Fruit fly (Drosophila melanogaster) whole organism, prepupa: ENCODE data around the gene CG10137.
A peak's percentile ranks its signal among the peaks of the same experiment; 100 is the strongest.

ENCODE experiments used
- Blimp-1 ChIP-seq: fragments of 200-800 bp; sonication (Bioruptor generic); optimal IDR thresholded peaks from 3 replicates; lab custom pipeline; 2017; ENCODE audit warnings: missing biosample characterization, missing genetic modification characterization, mild to moderate bottlenecking, moderate library complexity, missing genetic modification reagents
- CG15336 ChIP-seq: fragments of 200-800 bp; sonication (Bioruptor generic); IDR thresholded peaks from 2 replicates; pipeline ENCODE4 v1.3.6; 2022; ENCODE audit warnings: missing biosample characterization, missing genetic modification characterization
- CG16779 ChIP-seq: fragments of 200-800 bp; sonication (Bioruptor generic); optimal IDR thresholded peaks from 3 replicates; lab custom pipeline; 2017; ENCODE audit warnings: missing biosample characterization, mild to moderate bottlenecking, missing genetic modification characterization
- CG3032 ChIP-seq: fragments of 200-800 bp; optimal IDR thresholded peaks from 2 replicates; lab custom pipeline; 2019; ENCODE audit warnings: missing biosample characterization, mild to moderate bottlenecking, missing genetic modification characterization, moderate library complexity
- CG31627 ChIP-seq: fragments of 200-800 bp; sonication (Bioruptor generic); optimal IDR thresholded peaks from 3 replicates; lab custom pipeline; 2016; ENCODE audit warnings: missing biosample characterization, missing genetic modification characterization
- CG32006 ChIP-seq: fragments of 200-800 bp; sonication (Bioruptor generic); optimal IDR thresholded peaks from 3 replicates; lab custom pipeline; 2017; ENCODE audit warnings: missing biosample characterization, mild to moderate bottlenecking, missing genetic modification characterization
- CG34406 ChIP-seq: fragments of 200-800 bp; sonication (Bioruptor generic); optimal IDR thresholded peaks from 3 replicates; lab custom pipeline; 2016; ENCODE audit warnings: missing biosample characterization, missing genetic modification characterization
- CG3919 ChIP-seq: fragments of 200-800 bp; sonication (Bioruptor generic); optimal IDR thresholded peaks from 3 replicates; lab custom pipeline; 2016; ENCODE audit warnings: missing biosample characterization, missing genetic modification characterization
- CG4318 ChIP-seq: fragments of 200-800 bp; sonication (Bioruptor generic); optimal IDR thresholded peaks from 3 replicates; lab custom pipeline; 2017; ENCODE audit warnings: missing biosample characterization, mild to moderate bottlenecking, missing genetic modification characterization
- CG6163 ChIP-seq: fragments of 200-800 bp; sonication (Bioruptor generic); IDR thresholded peaks from 3 replicates; pipeline ENCODE4 v1.3.6; 2022; ENCODE audit warnings: missing biosample characterization, missing genetic modification characterization
- CG6792 ChIP-seq: fragments of 200-800 bp; sonication (Bioruptor generic); optimal IDR thresholded peaks from 3 replicates; lab custom pipeline; 2016; ENCODE audit warnings: missing biosample characterization, missing genetic modification characterization
- CG6808 ChIP-seq: fragments of 200-800 bp; sonication (Bioruptor generic); optimal IDR thresholded peaks from 3 replicates; lab custom pipeline; 2017; ENCODE audit warnings: missing biosample characterization, missing genetic modification characterization, mild to moderate bottlenecking, moderate library complexity, missing genetic modification reagents
- CG6854 ChIP-seq: fragments of 200-800 bp; sonication (Bioruptor generic); optimal IDR thresholded peaks from 2 replicates; lab custom pipeline; 2017; ENCODE audit warnings: missing biosample characterization, mild to moderate bottlenecking, missing genetic modification characterization
- CG8632 ChIP-seq: fragments of 200-800 bp; sonication (Bioruptor generic); optimal IDR thresholded peaks from 3 replicates; lab custom pipeline; 2016; ENCODE audit warnings: missing biosample characterization, missing genetic modification characterization
- CG9139 ChIP-seq: fragments of 200-800 bp; sonication (Bioruptor generic); optimal IDR thresholded peaks from 3 replicates; lab custom pipeline; 2017; ENCODE audit warnings: missing biosample characterization, mild to moderate bottlenecking, missing genetic modification characterization
- Eip78C ChIP-seq: fragments of 200-800 bp; sonication (Bioruptor generic); peaks from one replicate; lab custom pipeline; 2016; ENCODE audit warnings: missing biosample characterization, missing genetic modification characterization
- Eip93F ChIP-seq: fragments of 200-800 bp; sonication (Bioruptor generic); optimal IDR thresholded peaks from 2 replicates; lab custom pipeline; 2016; ENCODE audit warnings: missing biosample characterization, mild to moderate bottlenecking, missing genetic modification characterization
- Ets21C ChIP-seq: fragments of 200-800 bp; sonication (Bioruptor generic); optimal IDR thresholded peaks from 3 replicates; lab custom pipeline; 2016; ENCODE audit warnings: missing biosample characterization, missing genetic modification characterization
- Ets96B ChIP-seq: fragments of 200-800 bp; optimal IDR thresholded peaks from 2 replicates; lab custom pipeline; 2019; ENCODE audit warnings: missing biosample characterization, mild to moderate bottlenecking, missing genetic modification characterization, moderate library complexity
- Gug ChIP-seq: fragments of 200-800 bp; sonication (Bioruptor generic); IDR thresholded peaks from 2 replicates; pipeline ENCODE4 v1.3.6; 2022; ENCODE audit warnings: missing biosample characterization, missing genetic modification characterization
- Lpt ChIP-seq: fragments of 200-800 bp; sonication (Bioruptor generic); optimal IDR thresholded peaks from 3 replicates; lab custom pipeline; 2016; ENCODE audit warnings: missing biosample characterization, missing genetic modification characterization
- Smox ChIP-seq: fragments of 200-800 bp; sonication (Bioruptor generic); optimal IDR thresholded peaks from 3 replicates; lab custom pipeline; 2016; ENCODE audit warnings: missing biosample characterization, missing genetic modification characterization
- Sox102F ChIP-seq: fragments of 200-800 bp; sonication (Bioruptor generic); optimal IDR thresholded peaks from 2 replicates; lab custom pipeline; 2016; ENCODE audit warnings: missing biosample characterization, mild to moderate bottlenecking, missing genetic modification characterization
- Sox15 ChIP-seq: fragments of 200-800 bp; sonication (Bioruptor generic); optimal IDR thresholded peaks from 3 replicates; lab custom pipeline; 2016; ENCODE audit warnings: missing biosample characterization, missing genetic modification characterization
- achi ChIP-seq: fragments of 200-800 bp; sonication (Bioruptor generic); optimal IDR thresholded peaks from 3 replicates; lab custom pipeline; 2016; ENCODE audit warnings: missing biosample characterization, missing genetic modification characterization
- acj6 ChIP-seq: fragments of 200-800 bp; sonication (Bioruptor generic); optimal IDR thresholded peaks from 3 replicates; lab custom pipeline; 2016; ENCODE audit warnings: missing biosample characterization, missing genetic modification characterization
- cyc ChIP-seq: fragments of 200-800 bp; sonication (Bioruptor generic); optimal IDR thresholded peaks from 3 replicates; lab custom pipeline; 2016; ENCODE audit warnings: missing biosample characterization, missing genetic modification characterization
- dac ChIP-seq: fragments of 200-800 bp; sonication (Bioruptor generic); optimal IDR thresholded peaks from 2 replicates; lab custom pipeline; 2017; ENCODE audit warnings: missing biosample characterization, mild to moderate bottlenecking, missing genetic modification characterization
- dsx ChIP-seq: fragments of 200-800 bp; optimal IDR thresholded peaks from 3 replicates; lab custom pipeline; 2019; ENCODE audit warnings: missing biosample characterization, mild to moderate bottlenecking, missing genetic modification characterization, moderate library complexity; ENCODE audit not compliant: poor library complexity, severe bottlenecking
- eg ChIP-seq: fragments of 200-800 bp; sonication (Bioruptor generic); IDR thresholded peaks from 3 replicates; pipeline ENCODE4 v1.3.6; 2022; ENCODE audit warnings: missing biosample characterization, missing genetic modification characterization
- esn ChIP-seq: fragments of 200-800 bp; sonication (Bioruptor generic); optimal IDR thresholded peaks from 2 replicates; lab custom pipeline; 2016; ENCODE audit warnings: missing biosample characterization, mild to moderate bottlenecking, missing genetic modification characterization, moderate library complexity
- net ChIP-seq: fragments of 200-800 bp; sonication (Bioruptor generic); optimal IDR thresholded peaks from 3 replicates; lab custom pipeline; 2016; ENCODE audit warnings: missing biosample characterization, missing genetic modification characterization
- pdm3 ChIP-seq: fragments of 200-800 bp; sonication (Bioruptor generic); optimal IDR thresholded peaks from 3 replicates; lab custom pipeline; 2016; ENCODE audit warnings: missing biosample characterization, missing genetic modification characterization
- spab ChIP-seq: fragments of 200-800 bp; sonication (Bioruptor generic); optimal IDR thresholded peaks from 2 replicates; lab custom pipeline; 2017; ENCODE audit warnings: missing biosample characterization, mild to moderate bottlenecking, missing genetic modification characterization, missing genetic modification reagents
- svp ChIP-seq: fragments of 200-800 bp; sonication (Bioruptor generic); peaks from one replicate; lab custom pipeline; 2016; ENCODE audit warnings: missing biosample characterization, missing genetic modification characterization
- topi ChIP-seq: fragments of 200-800 bp; sonication (Bioruptor generic); optimal IDR thresholded peaks from 3 replicates; lab custom pipeline; 2016; ENCODE audit warnings: missing biosample characterization, missing genetic modification characterization
- vri ChIP-seq: fragments of 200-800 bp; sonication (Bioruptor generic); optimal IDR thresholded peaks from 3 replicates; lab custom pipeline; 2016; ENCODE audit warnings: missing biosample characterization, mild to moderate bottlenecking, missing genetic modification characterization

CG10137 gene

DNA sequence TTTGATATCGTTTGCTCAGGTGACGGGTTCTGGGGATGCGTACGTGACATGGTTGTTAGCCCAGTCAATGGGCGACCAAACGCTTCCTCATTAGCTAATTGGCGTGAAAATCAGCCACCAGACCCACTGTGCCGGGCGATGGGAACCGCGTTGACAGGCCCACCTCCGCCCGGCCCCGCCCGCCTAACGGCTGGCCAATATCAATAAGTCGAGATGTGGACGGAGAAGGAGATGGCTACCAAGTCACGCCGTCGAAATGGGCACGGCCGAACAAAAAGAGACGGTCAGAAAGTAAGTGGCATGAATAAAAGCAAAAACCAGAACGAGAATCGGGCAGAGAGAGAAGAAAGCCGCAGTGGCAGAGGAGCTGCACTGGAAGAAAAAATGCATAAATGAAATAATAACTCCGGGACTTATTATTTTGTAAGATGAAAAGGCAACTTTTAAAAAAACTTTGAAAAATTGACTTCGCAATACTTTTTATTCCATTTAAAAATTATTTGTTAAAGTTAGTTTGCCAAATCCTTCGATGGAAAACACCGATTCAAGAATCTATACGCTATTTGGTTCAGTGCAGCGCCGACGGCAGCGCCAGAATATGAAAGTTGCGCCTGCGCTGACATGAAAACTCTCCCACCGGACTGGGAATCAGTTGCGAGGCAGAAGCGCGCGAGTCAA is 11.4 kb downstream of the CG10137 start, which contains the start of gene CG13082 (continued):
- TF ChIP-seq CG8632 (GFP tag; lab: Kevin White, UChicago) (peak; percentile 87), CG32006 (GFP tag; lab: Kevin White, UChicago) (peak; percentile 95), dac (GFP tag; lab: Kevin White, UChicago) (peak; percentile 81), CG6163 (peak; percentile 87), Smox (peak; percentile 96), Blimp-1 (peak; percentile 93), CG4318 (GFP tag; lab: Kevin White, UChicago) (peak; percentile 87), CG16779 (tag; lab: Kevin White, UChicago) (peak; percentile 66), achi (GFP tag; lab: Kevin White, UChicago) (peak; percentile 92), CG6792 (GFP tag; lab: Kevin White, UChicago) (peak; percentile 93), spab (peak; percentile 63), pdm3 (GFP tag; lab: Kevin White, UChicago) (peak; percentile 88), net (GFP tag; lab: Kevin White, UChicago) (peak; percentile 83), CG15336 (GFP tag; lab: Robert Waterston, UW) (peak; percentile 89), CG3919 (GFP tag; lab: Kevin White, UChicago) (peak; percentile 94), CG34406 (GFP tag; lab: Kevin White, UChicago) (peak; percentile 91), Ets21C (GFP tag; lab: Kevin White, UChicago) (peak; percentile 94), Lpt (GFP tag; lab: Kevin White, UChicago) (peak; percentile 88), vri (peak; percentile 83), Sox102F (GFP tag; lab: Kevin White, UChicago) (peak; percentile 95), Sox15 (peak; percentile 76), cyc (peak; percentile 96), svp (GFP tag; lab: Kevin White, UChicago) (peak; percentile 97), acj6 (GFP tag; lab: Kevin White, UChicago) (peak; percentile 93), CG6808 (peak; percentile 77), CG9139 (peak; percentile 9), esn (GFP tag; lab: Kevin White, UChicago) (peak; percentile 97), CG3032 (tag; lab: Kevin White, UChicago) (peak; percentile 76), Gug (GFP tag; lab: Robert Waterston, UW) (peak; percentile 73), Eip93F (GFP tag; lab: Kevin White, UChicago) (peak; percentile 94), topi (GFP tag; lab: Kevin White, UChicago) (peak; percentile 96), CG6854 (GFP tag; lab: Kevin White, UChicago) (peak; percentile 90)

DNA sequence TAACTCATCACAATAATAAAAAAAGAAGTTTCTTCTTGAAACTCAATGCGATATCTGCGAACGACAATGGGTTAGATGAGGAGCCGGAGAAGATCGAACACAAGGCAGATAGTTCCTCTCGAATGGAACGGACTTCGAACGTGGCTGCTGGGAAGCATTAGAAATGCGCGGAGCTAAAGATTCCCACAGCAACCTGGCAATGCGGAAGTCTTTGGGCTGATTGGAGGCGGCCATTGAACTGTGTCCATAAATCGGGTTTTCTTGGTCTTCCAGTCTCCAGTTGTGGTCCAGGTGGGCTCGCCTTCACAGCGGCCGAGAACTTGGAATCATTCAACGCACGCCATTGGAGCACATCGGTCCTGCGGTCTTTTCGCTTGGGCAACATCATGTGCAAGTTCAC is 13.8 kb downstream of the CG10137 start, which contains the start of gene CG13081:
Gene CG13081, plus strand, starts transcription at position 301 of the 400 bp plus-strand sequence.
- no peak for TF ChIP-seq CG8632 (GFP tag; lab: Kevin White, UChicago)
- TF ChIP-seq Ets96B (tag; lab: Kevin White, UChicago), result no peak
- TF ChIP-seq CG3032 (tag; lab: Kevin White, UChicago), result no peak
- TF ChIP-seq net (GFP tag; lab: Kevin White, UChicago), result no peak
- no peak for TF ChIP-seq CG6792 (GFP tag; lab: Kevin White, UChicago)
- no peak for TF ChIP-seq eg (GFP tag; lab: Robert Waterston, UW)
- TF ChIP-seq, all 60 proteins: peak for 0

DNA sequence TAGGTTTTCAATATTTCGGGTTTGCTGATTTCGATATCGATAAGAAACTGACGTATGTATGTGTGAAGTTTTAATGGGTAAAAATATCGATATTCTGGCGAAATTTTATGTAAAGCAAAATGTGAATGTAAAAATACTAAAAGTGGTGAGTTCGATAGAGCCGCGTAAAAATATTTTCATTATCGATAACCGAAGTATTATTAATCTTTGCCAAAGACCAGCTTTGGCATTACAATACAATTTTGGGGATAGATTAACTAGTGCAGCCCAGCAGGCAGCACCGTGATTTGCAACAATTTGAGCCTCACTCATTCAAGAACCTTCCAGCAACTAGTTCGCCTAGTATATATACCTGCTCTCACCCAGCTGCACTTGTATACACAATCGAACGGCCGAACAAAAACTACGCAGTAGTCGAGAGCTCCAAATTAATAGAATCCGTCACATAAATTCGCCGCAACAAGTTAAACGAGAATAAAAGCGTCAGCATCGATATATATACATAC is 15.8 kb downstream of the CG10137 start:
- peak; percentile 34 for TF ChIP-seq dsx (GFP tag; lab: Kevin White, UChicago)
- peak; percentile 4 for TF ChIP-seq esn (GFP tag; lab: Kevin White, UChicago)
- TF ChIP-seq svp (GFP tag; lab: Kevin White, UChicago), result peak; percentile 57
- TF ChIP-seq CG31627, result no peak
- TF ChIP-seq Eip78C (GFP tag; lab: Kevin White, UChicago), result peak; percentile 37
